Fruit fly (Drosophila melanogaster) Kc167 (cell line): ENCODE data around the gene epsilonCOP.

Experiments used
- h ChIP-seq: fragments of >200 bp; optimal IDR thresholded peaks from 3 replicates; lab custom pipeline; 2018; ENCODE audit warnings: missing external identifiers
- insv ChIP-seq: fragments of >200 bp; optimal IDR thresholded peaks from 3 replicates; lab custom pipeline; 2018; ENCODE audit warnings: missing external identifiers
- psq ChIP-seq: fragments of >200 bp; optimal IDR thresholded peaks from 2 replicates; lab custom pipeline; 2017; ENCODE audit warnings: missing external identifiers
- ttk ChIP-seq: sonication (Bioruptor generic); optimal IDR thresholded peaks from 2 replicates; lab custom pipeline; 2017; ENCODE audit warnings: missing external identifiers

- TF ChIP-seq psq (lab: Kevin White, UChicago) (no peak), ttk (lab: Kevin White, UChicago) (no peak), insv (lab: Kevin White, UChicago) (no peak), h (no peak)
Observed at dm6 chr2L:6467509-6467908, 21.4 kb upstream of the epsilonCOP start, which contains the start of gene HemK1.
